Fruit fly (Drosophila melanogaster) whole organism, embryonic: Measurements from ENCODE around the gene soti.

ENCODE experiments used
- Abd-B ChIP-seq: fragments of 200-800 bp; sonication (Bioruptor generic); optimal IDR thresholded peaks from 2 replicates; lab custom pipeline; 2018; ENCODE audit warnings: missing biosample characterization, mild to moderate bottlenecking, missing genetic modification characterization, moderate library complexity
- Antp ChIP-seq: fragments of 200-800 bp; sonication (Bioruptor generic); optimal IDR thresholded peaks from 3 replicates; lab custom pipeline; 2016; ENCODE audit warnings: missing biosample characterization, missing genetic modification characterization
- Atf3 ChIP-seq: fragments of 200-800 bp; sonication (Bioruptor generic); optimal IDR thresholded peaks from 3 replicates; lab custom pipeline; 2016; ENCODE audit warnings: missing biosample characterization, missing genetic modification characterization
- Awh ChIP-seq: fragments of 200-800 bp; sonication (Bioruptor generic); IDR thresholded peaks from 2 replicates; pipeline ENCODE4, ENCODE4 v1.3.6; 2022; ENCODE audit warnings: missing biosample characterization, missing genetic modification characterization
- B-H1 ChIP-seq: fragments of 200-800 bp; sonication (Bioruptor generic); IDR thresholded peaks from 3 replicates; pipeline ENCODE4 v1.3.6; 2022; ENCODE audit warnings: missing biosample characterization, missing genetic modification characterization
- B-H2 ChIP-seq: fragments of 200-800 bp; sonication (Bioruptor generic); optimal IDR thresholded peaks from 2 replicates; lab custom pipeline; 2018; ENCODE audit warnings: missing biosample characterization, mild to moderate bottlenecking, missing genetic modification characterization
- CG12942 ChIP-seq: fragments of 200-800 bp; sonication (Bioruptor generic); optimal IDR thresholded peaks from 3 replicates; lab custom pipeline; 2016; ENCODE audit warnings: missing biosample characterization, missing genetic modification characterization
- CG13624 ChIP-seq: fragments of 200-800 bp; sonication (Bioruptor generic); optimal IDR thresholded peaks from 2 replicates; lab custom pipeline; 2016; ENCODE audit warnings: missing biosample characterization, missing genetic modification characterization
- CG14965 ChIP-seq: fragments of 200-800 bp; sonication (Bioruptor generic); optimal IDR thresholded peaks from 2 replicates; lab custom pipeline; 2016; ENCODE audit warnings: missing biosample characterization, missing genetic modification characterization, borderline replicate concordance
- CG15514 ChIP-seq: fragments of 200-800 bp; sonication (Bioruptor generic); optimal IDR thresholded peaks from 3 replicates; lab custom pipeline; 2017; ENCODE audit warnings: missing biosample characterization, missing genetic modification characterization, mild to moderate bottlenecking, moderate library complexity, missing genetic modification reagents
- CG17829 ChIP-seq: fragments of 200-800 bp; optimal IDR thresholded peaks from 2 replicates; lab custom pipeline; 2019; ENCODE audit warnings: missing biosample characterization, mild to moderate bottlenecking, missing genetic modification characterization, moderate library complexity
- CG18599 ChIP-seq: fragments of 200-800 bp; sonication (Bioruptor generic); optimal IDR thresholded peaks from 3 replicates; lab custom pipeline; 2017; ENCODE audit warnings: missing biosample characterization, missing genetic modification characterization, mild to moderate bottlenecking, moderate library complexity, missing genetic modification reagents
- CG30020 ChIP-seq: fragments of 200-800 bp; optimal IDR thresholded peaks from 2 replicates; lab custom pipeline; 2019; ENCODE audit warnings: missing biosample characterization, mild to moderate bottlenecking, missing genetic modification characterization, moderate library complexity
- CG33213 ChIP-seq: fragments of 200-800 bp; sonication (Bioruptor generic); optimal IDR thresholded peaks from 3 replicates; lab custom pipeline; 2016; ENCODE audit warnings: missing biosample characterization, missing genetic modification characterization
- CG4404 ChIP-seq: fragments of 200-800 bp; sonication (Bioruptor generic); IDR thresholded peaks from 2 replicates; pipeline ENCODE4 v1.3.6; 2022; ENCODE audit warnings: missing biosample characterization, missing genetic modification characterization
- CG7372 ChIP-seq: fragments of 200-800 bp; sonication (Bioruptor generic); IDR thresholded peaks from 2 replicates; pipeline ENCODE4 v1.3.6; 2022; ENCODE audit warnings: missing biosample characterization, missing genetic modification characterization
- CG7786 ChIP-seq: fragments of 200-800 bp; sonication (Bioruptor generic); optimal IDR thresholded peaks from 2 replicates; lab custom pipeline; 2016; ENCODE audit warnings: missing biosample characterization, missing genetic modification characterization
- CG9932 ChIP-seq: fragments of 200-800 bp; sonication (Bioruptor generic); IDR thresholded peaks from 2 replicates; pipeline ENCODE4 v1.3.6; 2022; ENCODE audit warnings: missing biosample characterization, missing genetic modification characterization
- Dbx ChIP-seq: fragments of 200-800 bp; sonication (Bioruptor generic); IDR thresholded peaks from 3 replicates; pipeline ENCODE4 v1.3.6; 2022; ENCODE audit warnings: missing biosample characterization, missing genetic modification characterization
- Dek ChIP-seq: fragments of 200-800 bp; sonication (Bioruptor generic); optimal IDR thresholded peaks from 3 replicates; lab custom pipeline; 2019; ENCODE audit warnings: missing biosample characterization, mild to moderate bottlenecking, missing genetic modification characterization, moderate library complexity
- Dip2 ChIP-seq: fragments of 200-800 bp; sonication (Bioruptor generic); IDR thresholded peaks from 2 replicates; pipeline ENCODE4 v1.3.6; 2022; ENCODE audit warnings: missing biosample characterization, missing genetic modification characterization
- Hand ChIP-seq: fragments of 200-800 bp; sonication (Bioruptor generic); optimal IDR thresholded peaks from 2 replicates; lab custom pipeline; 2017; ENCODE audit warnings: mild to moderate bottlenecking, missing biosample characterization, missing genetic modification reagents, missing genetic modification characterization
- Hr39 ChIP-seq: fragments of >200 bp; optimal IDR thresholded peaks from 2 replicates; lab custom pipeline; 2017
- Kr ChIP-seq: fragments of 200-800 bp; sonication (Bioruptor generic); optimal IDR thresholded peaks from 2 replicates; lab custom pipeline; 2017; ENCODE audit warnings: missing biosample characterization, mild to moderate bottlenecking, missing genetic modification characterization
- Lim3 ChIP-seq: fragments of 200-800 bp; sonication (Bioruptor generic); IDR thresholded peaks from 2 replicates; pipeline ENCODE4 v1.3.6; 2022; ENCODE audit warnings: missing biosample characterization, missing genetic modification characterization
- MTF-1 ChIP-seq: fragments of 200-800 bp; sonication (Bioruptor generic); optimal IDR thresholded peaks from 2 replicates; lab custom pipeline; 2018; ENCODE audit warnings: missing biosample characterization, mild to moderate bottlenecking, missing genetic modification characterization, borderline replicate concordance
- NC2β ChIP-seq: fragments of 200-800 bp; sonication (Bioruptor generic); optimal IDR thresholded peaks from 2 replicates; lab custom pipeline; 2016; ENCODE audit warnings: missing biosample characterization, missing genetic modification characterization
- Ravus ChIP-seq: fragments of 200-800 bp; sonication (Bioruptor generic); IDR thresholded peaks from 2 replicates; pipeline ENCODE4 v1.3.6; 2022; ENCODE audit warnings: missing biosample characterization, missing genetic modification characterization
- Rfx ChIP-seq: fragments of 200-800 bp; sonication (Bioruptor generic); IDR thresholded peaks from 2 replicates; pipeline ENCODE4 v1.3.6; 2022; ENCODE audit warnings: missing biosample characterization, missing genetic modification characterization
- Sry-β ChIP-seq: fragments of 200-800 bp; sonication (Bioruptor generic); optimal IDR thresholded peaks from 2 replicates; lab custom pipeline; 2018; ENCODE audit warnings: missing biosample characterization, mild to moderate bottlenecking, missing genetic modification characterization, moderate library complexity
- Xbp1 ChIP-seq: fragments of 200-800 bp; sonication (Bioruptor generic); optimal IDR thresholded peaks from 3 replicates; lab custom pipeline; 2016; ENCODE audit warnings: missing biosample characterization, mild to moderate bottlenecking, missing genetic modification characterization
- amos ChIP-seq: fragments of 200-800 bp; sonication (Bioruptor generic); IDR thresholded peaks from 2 replicates; pipeline ENCODE4 v1.3.6; 2022; ENCODE audit warnings: missing biosample characterization, missing genetic modification characterization; ENCODE audit not compliant: partially characterized antibody
- ara ChIP-seq: fragments of 200-800 bp; sonication (Bioruptor generic); IDR thresholded peaks from 2 replicates; pipeline ENCODE4 v1.3.6; 2022; ENCODE audit warnings: missing biosample characterization, missing genetic modification characterization
- bab2 ChIP-seq: fragments of 200-800 bp; sonication (Bioruptor generic); optimal IDR thresholded peaks from 2 replicates; lab custom pipeline; 2016; ENCODE audit warnings: missing biosample characterization, missing genetic modification characterization
- bbx ChIP-seq: fragments of 200-800 bp; sonication (Bioruptor generic); IDR thresholded peaks from 2 replicates; pipeline ENCODE4 v1.3.6; 2022; ENCODE audit warnings: missing biosample characterization, missing genetic modification characterization; ENCODE audit not compliant: partially characterized antibody
- cad ChIP-seq: fragments of >200 bp; optimal IDR thresholded peaks from 2 replicates; lab custom pipeline; 2017; ENCODE audit warnings: missing biosample characterization, missing genetic modification characterization
- eyg ChIP-seq: fragments of 200-800 bp; sonication (Bioruptor generic); optimal IDR thresholded peaks from 3 replicates; lab custom pipeline; 2016; ENCODE audit warnings: missing biosample characterization, missing genetic modification characterization
- fu2 ChIP-seq: fragments of 200-800 bp; sonication (Bioruptor generic); optimal IDR thresholded peaks from 2 replicates; lab custom pipeline; 2016; ENCODE audit warnings: missing biosample characterization, missing genetic modification characterization
- gcm2 ChIP-seq: fragments of 200-800 bp; sonication (Bioruptor generic); optimal IDR thresholded peaks from 2 replicates; lab custom pipeline; 2016; ENCODE audit warnings: missing biosample characterization, missing genetic modification characterization
- ham ChIP-seq: fragments of 200-800 bp; sonication (Bioruptor generic); IDR thresholded peaks from 2 replicates; pipeline ENCODE4 v1.3.6; 2022; ENCODE audit warnings: missing biosample characterization, missing genetic modification characterization
- hbn ChIP-seq: fragments of 200-800 bp; sonication (Bioruptor generic); IDR thresholded peaks from 2 replicates; pipeline ENCODE4 v1.3.6; 2022; ENCODE audit warnings: missing biosample characterization, missing genetic modification characterization; ENCODE audit not compliant: partially characterized antibody
- jigr1 ChIP-seq: fragments of 200-800 bp; sonication (Bioruptor generic); IDR thresholded peaks from 3 replicates; pipeline ENCODE4 v1.3.6; 2022; ENCODE audit warnings: missing biosample characterization, missing genetic modification characterization
- p53 ChIP-seq: fragments of 200-800 bp; sonication (Bioruptor generic); optimal IDR thresholded peaks from 2 replicates; lab custom pipeline; 2016; ENCODE audit warnings: missing biosample characterization, missing genetic modification characterization
- pb ChIP-seq: fragments of 200-800 bp; sonication (Bioruptor generic); optimal IDR thresholded peaks from 3 replicates; lab custom pipeline; 2016; ENCODE audit warnings: missing biosample characterization, missing genetic modification characterization
- peb ChIP-seq: fragments of 200-800 bp; sonication (Bioruptor generic); IDR thresholded peaks from 2 replicates; pipeline ENCODE4 v1.3.6; 2022; ENCODE audit warnings: missing biosample characterization, missing genetic modification characterization
- row ChIP-seq: fragments of 200-800 bp; sonication (Bioruptor generic); IDR thresholded peaks from 3 replicates; pipeline ENCODE4 v1.3.6; 2022; ENCODE audit warnings: missing biosample characterization, missing genetic modification characterization
- sna ChIP-seq: fragments of 200-800 bp; sonication (Bioruptor generic); IDR thresholded peaks from 2 replicates; pipeline ENCODE4 v1.3.6; 2022; ENCODE audit warnings: missing biosample characterization, missing genetic modification characterization; ENCODE audit not compliant: partially characterized antibody
- sob ChIP-seq: fragments of 200-800 bp; sonication (Bioruptor generic); IDR thresholded peaks from 2 replicates; pipeline ENCODE4 v1.3.6; 2022; ENCODE audit warnings: missing biosample characterization, missing genetic modification characterization
- tll ChIP-seq, 2 experiments: fragments of 200-800 bp in 1 of 2; fragments of >200 bp in 1 of 2; sonication (Bioruptor generic) in 1 of 2; optimal IDR thresholded peaks; 2 replicates each; lab custom pipeline; 2017 to 2019; ENCODE audit warnings: missing biosample characterization in 2 of 2, missing genetic modification characterization in 2 of 2, mild to moderate bottlenecking in 1 of 2, moderate library complexity in 1 of 2
- usp ChIP-seq: fragments of >200 bp; optimal IDR thresholded peaks from 2 replicates; lab custom pipeline; 2017; ENCODE audit warnings: missing biosample characterization, missing genetic modification characterization

soti gene

DNA sequence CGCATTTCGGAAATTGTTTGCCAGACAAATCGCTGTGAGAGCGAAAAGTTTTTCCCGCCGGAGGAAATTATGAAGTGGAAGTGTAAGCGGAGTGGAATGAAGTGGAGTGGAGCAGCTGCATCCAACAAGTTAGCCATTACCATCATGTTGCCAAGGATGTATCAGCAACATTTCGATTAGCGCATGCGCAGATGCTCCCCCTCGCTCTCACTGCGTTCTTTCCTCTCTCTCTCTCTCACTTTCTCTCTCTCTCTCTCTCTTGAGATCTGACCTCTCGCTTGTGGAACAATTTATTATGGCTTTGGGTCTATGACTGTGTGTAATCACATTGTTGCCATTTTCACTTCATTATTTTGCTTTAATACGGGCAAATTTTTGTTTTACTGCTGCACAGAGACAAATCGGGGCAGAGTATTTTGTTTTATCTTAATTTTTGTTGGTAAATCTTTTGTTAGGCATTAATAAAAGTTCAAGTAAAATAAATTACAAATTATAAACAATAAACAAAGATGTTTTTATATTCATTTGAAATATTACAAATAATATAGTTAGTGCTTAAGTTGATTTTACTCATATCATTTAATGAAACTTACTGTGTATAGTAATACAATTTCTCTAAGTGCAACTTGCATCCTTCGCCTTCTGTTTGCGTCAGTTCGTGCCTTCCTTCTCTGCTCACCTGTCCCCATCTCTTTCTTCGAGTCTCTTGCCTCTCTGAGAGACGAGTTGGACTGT lies 980 bp upstream of the soti start (continued):
- TF ChIP-seq Lim3 (GFP tag; lab: Robert Waterston, UW) (no peak), B-H2 (GFP tag; lab: Kevin White, UChicago) (peak; percentile 52), CG30020 (tag; lab: Kevin White, UChicago) (peak; percentile 26), CG9932 (GFP tag; lab: Robert Waterston, UW) (peak; percentile 3; the same call in 1 of the 2 replicates), CG14965 (GFP tag; lab: Kevin White, UChicago) (no peak), Dbx (peak; percentile 74), bab2 (GFP tag; lab: Kevin White, UChicago) (no peak), Dip2 (GFP tag; lab: Robert Waterston, UW) (no peak), eyg (no peak), B-H1 (GFP tag; lab: Robert Waterston, UW) (no peak), Rfx (GFP tag; lab: Robert Waterston, UW) (peak; percentile 61), CG7786 (GFP tag; lab: Kevin White, UChicago) (no peak), Awh (GFP tag; lab: Robert Waterston, UW) (peak; percentile 66; the same call in 1 of the 2 replicates), Atf3 (no peak), peb (GFP tag; lab: Robert Waterston, UW) (peak; percentile 53), pb (GFP tag; lab: Kevin White, UChicago) (no peak), tll (GFP tag; optimal IDR thresholded peaks at IDR 0.05; lab: Kevin White, UChicago) (no peak), Hr39 (lab: Kevin White, UChicago) (no peak), bbx (GFP tag; lab: Robert Waterston, UW) (no peak), sna (GFP tag; lab: Robert Waterston, UW) (no peak), ham (GFP tag; lab: Robert Waterston, UW) (no peak), Hand (GFP tag; lab: Kevin White, UChicago) (peak; percentile 87), row (peak; percentile 75), Xbp1 (GFP tag; lab: Kevin White, UChicago) (peak; percentile 75), CG18599 (GFP tag; lab: Kevin White, UChicago) (peak; percentile 92), hbn (GFP tag; lab: Robert Waterston, UW) (no peak), CG33213 (no peak), Abd-B (peak; percentile 84), ara (GFP tag; lab: Robert Waterston, UW) (peak; percentile 67; the same call in 1 of the 2 replicates), Sry-β (GFP tag; lab: Kevin White, UChicago) (peak; percentile 1), p53 (GFP tag; lab: Kevin White, UChicago) (no peak), fu2 (GFP tag; lab: Kevin White, UChicago) (no peak), sob (peak; percentile 58), cad (GFP tag; lab: Kevin White, UChicago) (no peak), usp (GFP tag; lab: Kevin White, UChicago) (no peak), amos (GFP tag; lab: Robert Waterston, UW) (no peak), CG15514 (GFP tag; lab: Kevin White, UChicago) (peak; percentile 62), CG4404 (GFP tag; lab: Robert Waterston, UW) (peak; percentile 37; the same call in 1 of the 2 replicates), MTF-1 (peak; percentile 49), CG12942 (GFP tag; lab: Kevin White, UChicago) (peak; percentile 76), Antp (GFP tag; lab: Kevin White, UChicago) (no peak), Ravus (no peak), CG17829 (tag; lab: Kevin White, UChicago) (peak; percentile 87), CG7372 (GFP tag; lab: Robert Waterston, UW) (peak; percentile 42; the same call in 1 of the 2 replicates), gcm2 (GFP tag; lab: Kevin White, UChicago) (no peak), CG13624 (GFP tag; lab: Kevin White, UChicago) (no peak), jigr1 (no peak), Kr (GFP tag; lab: Kevin White, UChicago) (no peak), NC2β (peak; percentile 12), Dek (tag; lab: Kevin White, UChicago) (peak; percentile 84)
